Fruit fly (Drosophila melanogaster) whole organism, embryonic: Measurements from ENCODE around the gene Drsl1.

ENCODE experiments used
- Bgb ChIP-seq: fragments of 200-800 bp; sonication (Bioruptor generic); IDR thresholded peaks from 2 replicates; pipeline ENCODE4 v1.3.6; 2022; ENCODE audit warnings: missing biosample characterization, missing genetic modification characterization; ENCODE audit not compliant: partially characterized antibody
- CG11456 ChIP-seq: fragments of 200-800 bp; sonication (Bioruptor generic); IDR thresholded peaks from 3 replicates; pipeline ENCODE4 v1.3.6; 2022; ENCODE audit warnings: missing biosample characterization, missing genetic modification characterization
- CG12391 ChIP-seq: fragments of 200-800 bp; sonication (Bioruptor generic); optimal IDR thresholded peaks from 3 replicates; lab custom pipeline; 2018; ENCODE audit warnings: missing biosample characterization, mild to moderate bottlenecking, missing genetic modification characterization, moderate library complexity
- CG12942 ChIP-seq: fragments of 200-800 bp; sonication (Bioruptor generic); optimal IDR thresholded peaks from 3 replicates; lab custom pipeline; 2016; ENCODE audit warnings: missing biosample characterization, missing genetic modification characterization
- CG13775 ChIP-seq: fragments of 200-800 bp; sonication (Bioruptor generic); optimal IDR thresholded peaks from 3 replicates; lab custom pipeline; 2017; ENCODE audit warnings: missing biosample characterization, mild to moderate bottlenecking, missing genetic modification characterization
- CG14050 ChIP-seq: fragments of 200-800 bp; sonication (Bioruptor generic); IDR thresholded peaks from 3 replicates; pipeline ENCODE4 v1.3.6; 2022; ENCODE audit warnings: missing biosample characterization, missing genetic modification characterization
- CG14965 ChIP-seq: fragments of 200-800 bp; sonication (Bioruptor generic); optimal IDR thresholded peaks from 2 replicates; lab custom pipeline; 2016; ENCODE audit warnings: missing biosample characterization, missing genetic modification characterization, borderline replicate concordance
- CG1647 ChIP-seq: fragments of 200-800 bp; sonication (Bioruptor generic); optimal IDR thresholded peaks from 3 replicates; lab custom pipeline; 2016; ENCODE audit warnings: missing biosample characterization, missing genetic modification characterization
- CG17359 ChIP-seq: fragments of 200-800 bp; sonication (Bioruptor generic); optimal IDR thresholded peaks from 3 replicates; lab custom pipeline; 2018; ENCODE audit warnings: missing biosample characterization, mild to moderate bottlenecking, missing genetic modification characterization, moderate library complexity
- CG17612 ChIP-seq: fragments of 200-800 bp; sonication (Bioruptor generic); IDR thresholded peaks from 2 replicates; pipeline ENCODE4 v1.3.6; 2022; ENCODE audit warnings: missing biosample characterization, missing genetic modification characterization
- CG2116 ChIP-seq: fragments of 200-800 bp; sonication (Bioruptor generic); optimal IDR thresholded peaks from 3 replicates; lab custom pipeline; 2018; ENCODE audit warnings: missing biosample characterization, mild to moderate bottlenecking, missing genetic modification characterization
- CG2199 ChIP-seq: fragments of 200-800 bp; sonication (Bioruptor generic); IDR thresholded peaks from 3 replicates; pipeline ENCODE4 v1.3.6; 2022; ENCODE audit warnings: missing biosample characterization, missing genetic modification characterization
- CG2678 ChIP-seq: fragments of 200-800 bp; sonication (Bioruptor generic); optimal IDR thresholded peaks from 3 replicates; lab custom pipeline; 2019; ENCODE audit warnings: missing biosample characterization, mild to moderate bottlenecking, missing genetic modification characterization, moderate library complexity
- CG2889 ChIP-seq: fragments of 200-800 bp; sonication (Bioruptor generic); IDR thresholded peaks from 3 replicates; pipeline ENCODE4 v1.3.6; 2022; ENCODE audit warnings: missing biosample characterization, missing genetic modification characterization
- CG31224 ChIP-seq: fragments of 200-800 bp; sonication (Bioruptor generic); IDR thresholded peaks from 2 replicates; pipeline ENCODE4 v1.3.6; 2022; ENCODE audit warnings: missing biosample characterization, missing genetic modification characterization
- CG4404 ChIP-seq: fragments of 200-800 bp; sonication (Bioruptor generic); IDR thresholded peaks from 2 replicates; pipeline ENCODE4 v1.3.6; 2022; ENCODE audit warnings: missing biosample characterization, missing genetic modification characterization
- CG6175 ChIP-seq: fragments of 200-800 bp; sonication (Bioruptor generic); IDR thresholded peaks from 3 replicates; pipeline ENCODE4 v1.3.6; 2022; ENCODE audit warnings: missing biosample characterization, missing genetic modification characterization
- CG7372 ChIP-seq: fragments of 200-800 bp; sonication (Bioruptor generic); IDR thresholded peaks from 2 replicates; pipeline ENCODE4 v1.3.6; 2022; ENCODE audit warnings: missing biosample characterization, missing genetic modification characterization
- CG7987 ChIP-seq: fragments of 200-800 bp; sonication (Bioruptor generic); optimal IDR thresholded peaks from 2 replicates; lab custom pipeline; 2018; ENCODE audit warnings: missing biosample characterization, mild to moderate bottlenecking, missing genetic modification characterization, moderate library complexity
- CG8281 ChIP-seq: fragments of 200-800 bp; sonication (Bioruptor generic); optimal IDR thresholded peaks from 2 replicates; lab custom pipeline; 2018; ENCODE audit warnings: missing biosample characterization, mild to moderate bottlenecking, missing genetic modification characterization, moderate library complexity
- CG9817 ChIP-seq: fragments of 200-800 bp; sonication (Bioruptor generic); optimal IDR thresholded peaks from 2 replicates; lab custom pipeline; 2018; ENCODE audit warnings: missing biosample characterization, mild to moderate bottlenecking, missing genetic modification characterization, moderate library complexity
- Dip2 ChIP-seq: fragments of 200-800 bp; sonication (Bioruptor generic); IDR thresholded peaks from 2 replicates; pipeline ENCODE4 v1.3.6; 2022; ENCODE audit warnings: missing biosample characterization, missing genetic modification characterization
- ERR ChIP-seq: fragments of 200-800 bp; sonication (Bioruptor generic); optimal IDR thresholded peaks from 2 replicates; lab custom pipeline; 2016; ENCODE audit warnings: missing biosample characterization, missing genetic modification characterization
- Fer1 ChIP-seq: fragments of 200-800 bp; sonication (Bioruptor generic); optimal IDR thresholded peaks from 2 replicates; lab custom pipeline; 2017; ENCODE audit warnings: missing biosample characterization, mild to moderate bottlenecking, missing genetic modification characterization
- Gug ChIP-seq: fragments of 200-800 bp; sonication (Bioruptor generic); IDR thresholded peaks from 4 replicates; pipeline ENCODE4 v1.3.6; 2022; ENCODE audit warnings: missing biosample characterization, missing genetic modification characterization
- H2.0 ChIP-seq: fragments of 200-800 bp; sonication (Bioruptor generic); IDR thresholded peaks from 2 replicates; pipeline ENCODE4 v1.3.6; 2022; ENCODE audit warnings: missing biosample characterization, missing genetic modification characterization
- HLHmδ ChIP-seq: fragments of 200-800 bp; sonication (Bioruptor generic); optimal IDR thresholded peaks from 2 replicates; lab custom pipeline; 2018; ENCODE audit warnings: missing biosample characterization, mild to moderate bottlenecking, missing genetic modification characterization, moderate library complexity
- Jarid2 ChIP-seq: fragments of 200-800 bp; sonication (Bioruptor generic); optimal IDR thresholded peaks from 3 replicates; lab custom pipeline; 2017; ENCODE audit warnings: mild to moderate bottlenecking, missing biosample characterization, missing genetic modification reagents, missing genetic modification characterization
- Med ChIP-seq: fragments of 200-800 bp; sonication (Bioruptor generic); peaks from one replicate; lab custom pipeline; 2016; ENCODE audit warnings: missing biosample characterization, missing genetic modification characterization, mild to moderate bottlenecking, inconsistent platforms, moderate library complexity
- Ravus ChIP-seq: fragments of 200-800 bp; sonication (Bioruptor generic); IDR thresholded peaks from 2 replicates; pipeline ENCODE4 v1.3.6; 2022; ENCODE audit warnings: missing biosample characterization, missing genetic modification characterization
- Sry-β ChIP-seq: fragments of 200-800 bp; sonication (Bioruptor generic); optimal IDR thresholded peaks from 2 replicates; lab custom pipeline; 2018; ENCODE audit warnings: missing biosample characterization, mild to moderate bottlenecking, missing genetic modification characterization, moderate library complexity
- Ssrp ChIP-seq: fragments of 200-800 bp; sonication (Bioruptor generic); optimal IDR thresholded peaks from 2 replicates; lab custom pipeline; 2018; ENCODE audit warnings: missing biosample characterization, mild to moderate bottlenecking, missing genetic modification characterization, moderate library complexity
- Taf1 ChIP-seq: fragments of 200-800 bp; sonication (Bioruptor generic); IDR thresholded peaks from 2 replicates; pipeline ENCODE4 v1.3.6; 2022; ENCODE audit warnings: missing biosample characterization, missing genetic modification characterization
- Usf ChIP-seq: fragments of 200-800 bp; sonication (Bioruptor generic); optimal IDR thresholded peaks from 2 replicates; lab custom pipeline; 2017; ENCODE audit warnings: missing genotype, missing biosample characterization, missing genetic modification characterization
- bsh ChIP-seq, 2 experiments: fragments of 200-800 bp; sonication (Bioruptor generic); optimal IDR thresholded peaks; 2 replicates each; lab custom pipeline; 2017 to 2018; ENCODE audit warnings: mild to moderate bottlenecking in 2 of 2, missing biosample characterization in 2 of 2, missing genetic modification characterization in 2 of 2, moderate library complexity in 1 of 2
- caup ChIP-seq: fragments of 200-800 bp; sonication (Bioruptor generic); optimal IDR thresholded peaks from 3 replicates; lab custom pipeline; 2017; ENCODE audit warnings: missing biosample characterization, mild to moderate bottlenecking, missing genetic modification characterization, moderate library complexity; ENCODE audit not compliant: severe bottlenecking
- ci ChIP-seq: fragments of 200-800 bp; sonication (Bioruptor generic); IDR thresholded peaks from 3 replicates; pipeline ENCODE4 v1.3.6; 2022; ENCODE audit warnings: missing biosample characterization, missing genetic modification characterization
- dan ChIP-seq: fragments of 200-800 bp; sonication (Bioruptor generic); IDR thresholded peaks from 2 replicates; pipeline ENCODE4 v1.3.6; 2022; ENCODE audit warnings: missing biosample characterization, missing genetic modification characterization
- emc ChIP-seq: fragments of 200-800 bp; sonication (Bioruptor generic); optimal IDR thresholded peaks from 2 replicates; lab custom pipeline; 2016; ENCODE audit warnings: missing biosample characterization, missing genetic modification characterization
- fu2 ChIP-seq: fragments of 200-800 bp; sonication (Bioruptor generic); optimal IDR thresholded peaks from 2 replicates; lab custom pipeline; 2016; ENCODE audit warnings: missing biosample characterization, missing genetic modification characterization
- grn ChIP-seq: fragments of 200-800 bp; sonication (Bioruptor generic); optimal IDR thresholded peaks from 3 replicates; lab custom pipeline; 2017; ENCODE audit warnings: missing biosample characterization, missing genetic modification characterization
- gt ChIP-seq: fragments of 200-800 bp; sonication (Bioruptor generic); IDR thresholded peaks from 2 replicates; pipeline ENCODE4 v1.3.6; 2022; ENCODE audit warnings: missing biosample characterization, missing genetic modification characterization
- hb ChIP-seq: fragments of 200-800 bp; sonication (Bioruptor generic); IDR thresholded peaks from 3 replicates; pipeline ENCODE4 v1.3.6; 2022; ENCODE audit warnings: missing biosample characterization, missing genetic modification characterization; ENCODE audit not compliant: partially characterized antibody
- hbn ChIP-seq: fragments of 200-800 bp; sonication (Bioruptor generic); IDR thresholded peaks from 2 replicates; pipeline ENCODE4 v1.3.6; 2022; ENCODE audit warnings: missing biosample characterization, missing genetic modification characterization; ENCODE audit not compliant: partially characterized antibody
- lab ChIP-seq: fragments of 200-800 bp; sonication (Bioruptor generic); optimal IDR thresholded peaks from 3 replicates; lab custom pipeline; 2017; ENCODE audit warnings: missing biosample characterization, missing genetic modification characterization, mild to moderate bottlenecking, moderate library complexity, missing genetic modification reagents
- lov ChIP-seq, 2 experiments: fragments of 200-800 bp in 1 of 2; fragments of >200 bp in 1 of 2; sonication (Bioruptor generic) in 1 of 2; IDR thresholded peaks in 1 of 2; optimal IDR thresholded peaks in 1 of 2; 2 replicates in 1 of 2; 3 replicates in 1 of 2; pipeline versions ENCODE4 v1.3.6 to Lab custom; 2017 to 2022; ENCODE audit warnings: missing biosample characterization in 1 of 2, missing genetic modification characterization in 1 of 2
- mirr ChIP-seq: fragments of 200-800 bp; sonication (Bioruptor generic); optimal IDR thresholded peaks from 3 replicates; lab custom pipeline; 2018; ENCODE audit warnings: missing biosample characterization, mild to moderate bottlenecking, missing genetic modification characterization
- p53 ChIP-seq: fragments of 200-800 bp; sonication (Bioruptor generic); optimal IDR thresholded peaks from 2 replicates; lab custom pipeline; 2016; ENCODE audit warnings: missing biosample characterization, missing genetic modification characterization
- ssp ChIP-seq: fragments of 200-800 bp; sonication (Bioruptor generic); IDR thresholded peaks from 2 replicates; pipeline ENCODE4 v1.3.6; 2022; ENCODE audit warnings: missing biosample characterization, missing genetic modification characterization
- tll ChIP-seq, 2 experiments: fragments of 200-800 bp in 1 of 2; fragments of >200 bp in 1 of 2; sonication (Bioruptor generic) in 1 of 2; optimal IDR thresholded peaks; 2 replicates each; lab custom pipeline; 2017 to 2019; ENCODE audit warnings: missing biosample characterization in 2 of 2, missing genetic modification characterization in 2 of 2, mild to moderate bottlenecking in 1 of 2, moderate library complexity in 1 of 2
- yki ChIP-seq: fragments of >200 bp; optimal IDR thresholded peaks from 3 replicates; lab custom pipeline; 2018

The Drsl1 gene

DNA sequence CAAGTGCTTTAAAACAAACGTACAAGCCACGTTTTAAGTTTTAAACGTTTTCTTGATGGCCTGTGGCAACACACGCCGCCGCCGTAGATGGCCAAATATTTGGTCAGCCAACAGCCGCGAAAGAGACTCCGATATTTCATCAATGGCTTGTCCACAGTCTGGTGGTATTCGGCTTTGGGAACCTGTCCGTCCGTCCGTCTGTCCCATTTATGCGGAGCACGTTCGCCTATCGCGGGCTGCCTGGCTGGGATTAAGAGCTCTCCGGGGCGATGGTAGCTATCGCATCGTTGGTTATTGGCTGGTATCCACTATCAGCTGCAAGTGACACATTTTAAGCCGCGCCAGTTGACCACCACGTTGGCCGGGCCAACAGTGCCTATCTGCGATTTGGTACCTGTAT, 28.0 kb downstream of the Drsl1 start (continued):
- TF ChIP-seq CG17359 (tag; lab: Kevin White, UChicago) (no peak), CG7987 (GFP tag; lab: Kevin White, UChicago) (no peak), CG2678 (no peak), CG6175 (GFP tag; lab: Robert Waterston, UW) (no peak), Sry-β (no peak), CG2199 (GFP tag; lab: Robert Waterston, UW) (0 out of 3 replicates have a peak, but pooled peaks have one; percentile 19), CG11456 (GFP tag; lab: Robert Waterston, UW) (no peak), Fer1 (GFP tag; lab: Kevin White, UChicago) (no peak), ERR (GFP tag; lab: Kevin White, UChicago) (no peak), Bgb (GFP tag; lab: Robert Waterston, UW) (0 out of 2 replicates have a peak, but pooled peaks have one; percentile 12), H2.0 (GFP tag; lab: Robert Waterston, UW) (no peak), CG1647 (GFP tag; lab: Kevin White, UChicago) (no peak), gt (GFP tag; lab: Robert Waterston, UW) (no peak), CG9817 (tag; lab: Kevin White, UChicago) (no peak), CG2116 (GFP tag; lab: Kevin White, UChicago) (no peak), CG17612 (no peak), CG14965 (GFP tag; lab: Kevin White, UChicago) (no peak), CG7372 (GFP tag; lab: Robert Waterston, UW) (no peak), Gug (GFP tag; lab: Robert Waterston, UW) (no peak), ci (no peak), CG13775 (GFP tag; lab: Kevin White, UChicago) (no peak), bsh (GFP tag; optimal IDR thresholded peaks at IDR 0.05; lab: Kevin White, UChicago) (no peak), Taf1 (GFP tag; lab: Robert Waterston, UW) (no peak), HLHmδ (GFP tag; lab: Kevin White, UChicago) (no peak), CG4404 (GFP tag; lab: Robert Waterston, UW) (no peak), lab (peak; percentile 35), Ssrp (tag; lab: Kevin White, UChicago) (no peak), Jarid2 (no peak), dan (GFP tag; lab: Robert Waterston, UW) (no peak), Med (GFP tag; lab: Kevin White, UChicago) (peak; percentile 65)
- TF ChIP-seq, all 482 proteins: peak for 11

DNA sequence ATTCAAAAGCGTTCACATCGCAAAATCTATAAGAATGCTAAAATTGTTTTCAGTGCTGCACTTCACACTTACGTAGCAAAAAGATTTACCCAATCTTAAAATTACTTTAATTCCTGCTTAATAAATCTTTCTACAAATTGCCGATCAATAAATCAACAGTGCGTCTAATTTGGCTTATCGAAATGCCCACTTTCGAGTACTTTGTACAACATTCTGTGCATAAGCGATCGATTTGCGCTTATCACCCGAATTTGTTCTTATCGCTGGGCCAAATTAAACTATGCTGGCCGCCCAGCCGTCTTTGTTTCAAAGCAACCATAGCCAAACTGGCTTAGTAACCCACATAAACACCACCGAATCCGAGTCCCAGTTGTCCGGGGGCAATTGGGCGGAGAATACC, 29.1 kb downstream of the Drsl1 start:
- TF ChIP-seq CG12391 (tag; lab: Kevin White, UChicago): no peak
- peak; percentile 58; the same call in 1 of the 2 replicates for TF ChIP-seq CG31224 (GFP tag; lab: Robert Waterston, UW)
- no peak for TF ChIP-seq CG8281
- no peak for TF ChIP-seq CG2889 (GFP tag; lab: Robert Waterston, UW)
- TF ChIP-seq CG12942: no peak
- TF ChIP-seq grn (GFP tag; lab: Kevin White, UChicago): peak; percentile 54
- no peak for TF ChIP-seq hb (GFP tag; lab: Robert Waterston, UW)
- TF ChIP-seq hbn (GFP tag; lab: Robert Waterston, UW): no peak
- peak; percentile 40 for TF ChIP-seq lab
- TF ChIP-seq fu2 (GFP tag; lab: Kevin White, UChicago): no peak
- TF ChIP-seq p53: no peak
- TF ChIP-seq Usf: no peak
- TF ChIP-seq emc (GFP tag; lab: Kevin White, UChicago): no peak
- TF ChIP-seq ssp (GFP tag; lab: Robert Waterston, UW): no peak
- no peak for TF ChIP-seq Dip2
- no peak for TF ChIP-seq tll (GFP tag; optimal IDR thresholded peaks at IDR 0.05; lab: Kevin White, UChicago)
- TF ChIP-seq Ravus (GFP tag; lab: Robert Waterston, UW): no peak
- TF ChIP-seq lov (optimal IDR thresholded peaks at IDR 0.05; lab: Kevin White, UChicago): no peak
- no peak for TF ChIP-seq lov (GFP tag; IDR thresholded peaks at IDR 0.05; lab: Robert Waterston, UW)
- TF ChIP-seq mirr (GFP tag; lab: Kevin White, UChicago): peak; percentile 62
- no peak for TF ChIP-seq CG13775 (GFP tag; lab: Kevin White, UChicago)
- no peak for TF ChIP-seq yki (lab: Kevin White, UChicago)
- TF ChIP-seq CG14050 (GFP tag; lab: Robert Waterston, UW): no peak
- TF ChIP-seq caup: no peak
